Fruit fly (Drosophila melanogaster) whole organism, wandering third instar larva: ENCODE data around the gene CG12111.

Experiments used
- Abd-B ChIP-seq: fragments of >200 bp; optimal IDR thresholded peaks from 2 replicates; lab custom pipeline; 2017; ENCODE audit warnings: missing biosample characterization, missing genetic modification characterization
- CG32264 ChIP-seq: fragments of 200-800 bp; sonication (Bioruptor generic); optimal IDR thresholded peaks from 2 replicates; lab custom pipeline; 2016; ENCODE audit warnings: missing biosample characterization, missing genetic modification characterization
- CG9705 ChIP-seq: fragments of 200-800 bp; sonication (Bioruptor generic); optimal IDR thresholded peaks from 2 replicates; lab custom pipeline; 2018; ENCODE audit warnings: missing biosample characterization, mild to moderate bottlenecking, missing genetic modification characterization
- CrebA ChIP-seq: fragments of 200-800 bp; sonication (Bioruptor generic); optimal IDR thresholded peaks from 2 replicates; lab custom pipeline; 2016; ENCODE audit warnings: missing biosample characterization, mild to moderate bottlenecking, missing genetic modification characterization, borderline replicate concordance
- Dfd ChIP-seq: fragments of >200 bp; optimal IDR thresholded peaks from 2 replicates; lab custom pipeline; 2017; ENCODE audit warnings: missing biosample characterization, missing genetic modification characterization
- Dif ChIP-seq: fragments of 200-275, 200-300 bp; sonication (Bioruptor generic); optimal IDR thresholded peaks from 2 replicates; lab custom pipeline; 2018; ENCODE audit warnings: missing biosample characterization, missing genetic modification characterization; ENCODE audit not compliant: partially characterized antibody
- GATAd ChIP-seq: sonication (Bioruptor generic); optimal IDR thresholded peaks from 2 replicates; lab custom pipeline; 2016; ENCODE audit warnings: missing biosample characterization, missing genetic modification characterization
- HLH106 ChIP-seq: fragments of 200-800 bp; optimal IDR thresholded peaks from 3 replicates; lab custom pipeline; 2019; ENCODE audit warnings: missing biosample characterization, mild to moderate bottlenecking, missing genetic modification characterization, moderate library complexity
- Hnf4 ChIP-seq: fragments of 200-800 bp; sonication (Bioruptor generic); optimal IDR thresholded peaks from 2 replicates; lab custom pipeline; 2016; ENCODE audit warnings: missing biosample characterization, mild to moderate bottlenecking, missing genetic modification characterization
- Hr78 ChIP-seq: fragments of >200 bp; optimal IDR thresholded peaks from 2 replicates; lab custom pipeline; 2017; ENCODE audit warnings: missing biosample characterization, missing genetic modification characterization
- Hr83 ChIP-seq: fragments of 200-300 bp; sonication (Bioruptor generic); optimal IDR thresholded peaks from 2 replicates; lab custom pipeline; 2016; ENCODE audit warnings: missing biosample characterization, mild to moderate bottlenecking, missing genetic modification characterization, moderate library complexity; ENCODE audit not compliant: poor library complexity, severe bottlenecking
- Jra ChIP-seq: sonication (Bioruptor generic); optimal IDR thresholded peaks from 2 replicates; lab custom pipeline; 2016; ENCODE audit warnings: missing biosample characterization, missing genetic modification characterization
- Mio ChIP-seq: sonication (Bioruptor generic); optimal IDR thresholded peaks from 2 replicates; lab custom pipeline; 2016; ENCODE audit warnings: missing biosample characterization, missing genetic modification characterization
- Myc ChIP-seq: fragments of >200 bp; optimal IDR thresholded peaks from 2 replicates; lab custom pipeline; 2017
- N ChIP-seq: fragments of >200 bp; optimal IDR thresholded peaks from 2 replicates; lab custom pipeline; 2018; ENCODE audit warnings: missing biosample characterization, missing external identifiers, missing genetic modification characterization
- OdsH ChIP-seq: fragments of 200-800 bp; sonication (Bioruptor generic); optimal IDR thresholded peaks from 2 replicates; lab custom pipeline; 2016; ENCODE audit warnings: missing biosample characterization, mild to moderate bottlenecking, missing genetic modification characterization
- Rel ChIP-seq, 2 experiments: fragments of 200-800 bp; sonication (Bioruptor generic) in 1 of 2; optimal IDR thresholded peaks; 2 replicates in 1 of 2; 3 replicates in 1 of 2; lab custom pipeline; 2016 to 2019; ENCODE audit warnings: mild to moderate bottlenecking in 2 of 2, missing biosample characterization in 2 of 2, missing genetic modification characterization in 2 of 2, moderate library complexity in 1 of 2
- Sp1 ChIP-seq: fragments of 200-800 bp; sonication (Bioruptor generic); optimal IDR thresholded peaks from 3 replicates; lab custom pipeline; 2019; ENCODE audit warnings: missing biosample characterization, mild to moderate bottlenecking, missing genetic modification characterization, moderate library complexity
- Vsx2 ChIP-seq: fragments of 200-300, 225-300 bp; sonication (Bioruptor generic); optimal IDR thresholded peaks from 2 replicates; lab custom pipeline; 2018; ENCODE audit warnings: missing biosample characterization, missing genetic modification characterization; ENCODE audit not compliant: partially characterized antibody
- br ChIP-seq: fragments of 200-800 bp; sonication (Bioruptor generic); optimal IDR thresholded peaks from 2 replicates; lab custom pipeline; 2016; ENCODE audit warnings: missing biosample characterization, missing genetic modification characterization
- brk ChIP-seq: fragments of 200-800 bp; sonication (Bioruptor generic); optimal IDR thresholded peaks from 2 replicates; lab custom pipeline; 2016; ENCODE audit warnings: missing biosample characterization, mild to moderate bottlenecking, missing genetic modification characterization
- dl ChIP-seq, 2 experiments: fragments of 175-275, 200-275 bp in 1 of 2; fragments of 200-275 bp in 1 of 2; sonication (Bioruptor generic); optimal IDR thresholded peaks; lab custom pipeline; 2018; ENCODE audit warnings: mild to moderate bottlenecking in 2 of 2, missing biosample characterization in 2 of 2, missing genetic modification characterization in 2 of 2, moderate library complexity in 2 of 2; ENCODE audit not compliant: partially characterized antibody in 2 of 2, insufficient read depth in 1 of 2
- dmrt93B ChIP-seq: fragments of 200-800 bp; sonication (Bioruptor generic); optimal IDR thresholded peaks from 2 replicates; lab custom pipeline; 2018; ENCODE audit warnings: missing biosample characterization, mild to moderate bottlenecking, missing genetic modification characterization
- dsf ChIP-seq: sonication (Bioruptor generic); optimal IDR thresholded peaks from 2 replicates; lab custom pipeline; 2016; ENCODE audit warnings: missing biosample characterization, missing genetic modification characterization, borderline replicate concordance
- ey ChIP-seq: fragments of 200-800 bp; sonication (Bioruptor generic); optimal IDR thresholded peaks from 2 replicates; lab custom pipeline; 2016; ENCODE audit warnings: missing biosample characterization, missing genetic modification characterization
- foxo ChIP-seq, 2 experiments: fragments of 200-800 bp; sonication (Bioruptor generic); optimal IDR thresholded peaks; 2 replicates in 1 of 2; 3 replicates in 1 of 2; lab custom pipeline; 2016 to 2017; ENCODE audit warnings: missing biosample characterization in 2 of 2, missing genetic modification characterization in 2 of 2
- fru ChIP-seq: fragments of 200-800 bp; sonication (Bioruptor generic); optimal IDR thresholded peaks from 3 replicates; lab custom pipeline; 2016; ENCODE audit warnings: missing biosample characterization, mild to moderate bottlenecking, missing genetic modification characterization
- h ChIP-seq: fragments of 200-800 bp; sonication (Bioruptor generic); optimal IDR thresholded peaks from 3 replicates; lab custom pipeline; 2016; ENCODE audit warnings: missing biosample characterization, mild to moderate bottlenecking, missing genetic modification characterization
- jim ChIP-seq: fragments of 175-275, 200-325 bp; sonication (Bioruptor generic); optimal IDR thresholded peaks from 2 replicates; lab custom pipeline; 2016; ENCODE audit warnings: missing biosample characterization, mild to moderate bottlenecking, missing genetic modification characterization
- lola ChIP-seq: fragments of >200 bp; optimal IDR thresholded peaks from 2 replicates; lab custom pipeline; 2017; ENCODE audit warnings: missing biosample characterization, missing genetic modification characterization
- pan ChIP-seq: fragments of >200 bp; optimal IDR thresholded peaks from 2 replicates; lab custom pipeline; 2017
- psq ChIP-seq: fragments of 200-800 bp; sonication (Bioruptor generic); optimal IDR thresholded peaks from 3 replicates; lab custom pipeline; 2017; ENCODE audit warnings: missing biosample characterization, mild to moderate bottlenecking, missing genetic modification characterization, moderate library complexity
- rgr ChIP-seq: fragments of 200-800 bp; sonication (Bioruptor generic); optimal IDR thresholded peaks from 3 replicates; lab custom pipeline; 2016; ENCODE audit warnings: missing biosample characterization, mild to moderate bottlenecking, missing genetic modification characterization
- sage ChIP-seq: fragments of 200-800 bp; sonication (Bioruptor generic); optimal IDR thresholded peaks from 2 replicates; lab custom pipeline; 2016; ENCODE audit warnings: missing biosample characterization, mild to moderate bottlenecking, missing genetic modification characterization
- sv ChIP-seq: fragments of 200-800 bp; sonication (Bioruptor generic); optimal IDR thresholded peaks from 3 replicates; lab custom pipeline; 2016; ENCODE audit warnings: missing biosample characterization, missing genetic modification characterization
- tai ChIP-seq: sonication (Bioruptor generic); optimal IDR thresholded peaks from 2 replicates; lab custom pipeline; 2016; ENCODE audit warnings: missing biosample characterization, missing genetic modification characterization
- usp ChIP-seq: fragments of >200 bp; optimal IDR thresholded peaks from 2 replicates; lab custom pipeline; 2017; ENCODE audit warnings: missing biosample characterization, missing genetic modification characterization
- woc ChIP-seq: sonication (Bioruptor generic); optimal IDR thresholded peaks from 2 replicates; lab custom pipeline; 2016; ENCODE audit warnings: missing biosample characterization, mild to moderate bottlenecking, missing genetic modification characterization

Gene CG12111

dm6 chrX:8560087-8560999 is 10.4 kb downstream of the CG12111 start, which contains the start of the genes CG12112 and Trf4-1:
CG12112 (minus strand) TSS chrX:8560192.
Trf4-1 (plus strand) TSS chrX:8560322.
- TF ChIP-seq Sp1 (GFP tag; lab: Kevin White, UChicago) (no peak), GATAd (GFP tag; lab: Kevin White, UChicago) (no peak), Hnf4 (peak; percentile 71), Jra (GFP tag; lab: Kevin White, UChicago) (peak; percentile 66), rgr (GFP tag; lab: Kevin White, UChicago) (peak; percentile 26), dl (GFP tag; optimal IDR thresholded peaks at IDR 0.05; lab: Kevin White, UChicago; ENCODE audit: insufficient read depth in 1 of 2, partially characterized antibody in 2 of 2) (peak in 1 of 2 experiments; percentile 15), psq (GFP tag; lab: Kevin White, UChicago) (peak; percentile 37), br (peak; percentile 35), Rel (GFP tag; optimal IDR thresholded peaks at IDR 0.05; lab: Kevin White, UChicago) (no peak), Rel (tag; optimal IDR thresholded peaks at IDR 0.05; lab: Kevin White, UChicago) (peak; percentile 59), fru (GFP tag; lab: Kevin White, UChicago) (peak; percentile 35), Hr83 (GFP tag; lab: Kevin White, UChicago) (peak; percentile 32), sv (GFP tag; lab: Kevin White, UChicago) (no peak), woc (GFP tag; lab: Kevin White, UChicago) (peak; percentile 75), usp (GFP tag; lab: Kevin White, UChicago) (no peak), dsf (no peak), Myc (lab: Kevin White, UChicago) (peak; percentile 49), HLH106 (peak; percentile 40), foxo (GFP tag; optimal IDR thresholded peaks at IDR 0.05; lab: Kevin White, UChicago) (peak in 1 of 2 experiments; percentile 58), OdsH (peak; percentile 2), Abd-B (no peak), ey (peak; percentile 24), N (GFP tag; lab: Kevin White, UChicago) (no peak), Dif (GFP tag; lab: Kevin White, UChicago) (peak; percentile 27), h (GFP tag; lab: Kevin White, UChicago) (peak; percentile 31), brk (GFP tag; lab: Kevin White, UChicago) (peak; percentile 35), jim (GFP tag; lab: Kevin White, UChicago) (no peak)

- TF ChIP-seq CG9705 (GFP tag; lab: Kevin White, UChicago) (peak; percentile 58), sv (GFP tag; lab: Kevin White, UChicago) (peak; percentile 66), CG32264 (GFP tag; lab: Kevin White, UChicago) (no peak), usp (GFP tag; lab: Kevin White, UChicago) (no peak), Mio (GFP tag; lab: Kevin White, UChicago) (no peak), lola (GFP tag; lab: Kevin White, UChicago) (no peak), fru (GFP tag; lab: Kevin White, UChicago) (peak; percentile 57), rgr (GFP tag; lab: Kevin White, UChicago) (no peak), tai (no peak), Rel (GFP tag; optimal IDR thresholded peaks at IDR 0.05; lab: Kevin White, UChicago) (peak; percentile 14), Rel (tag; optimal IDR thresholded peaks at IDR 0.05; lab: Kevin White, UChicago) (no peak), Myc (lab: Kevin White, UChicago) (no peak), ey (peak; percentile 51), dmrt93B (GFP tag; lab: Kevin White, UChicago) (no peak), Dfd (GFP tag; lab: Kevin White, UChicago) (no peak), dsf (peak; percentile 56), psq (GFP tag; lab: Kevin White, UChicago) (peak; percentile 99), Sp1 (GFP tag; lab: Kevin White, UChicago) (peak; percentile 70), jim (GFP tag; lab: Kevin White, UChicago) (peak; percentile 13), Dif (GFP tag; lab: Kevin White, UChicago) (no peak), pan (lab: Kevin White, UChicago) (no peak), Hr83 (GFP tag; lab: Kevin White, UChicago) (peak; percentile 75), N (GFP tag; lab: Kevin White, UChicago) (no peak), foxo (GFP tag; optimal IDR thresholded peaks at IDR 0.05; lab: Kevin White, UChicago) (peak in 1 of 2 experiments; percentile 82), Hnf4 (peak; percentile 81), OdsH (peak; percentile 57), sage (GFP tag; lab: Kevin White, UChicago) (peak; percentile 46), CrebA (GFP tag; lab: Kevin White, UChicago) (no peak), Abd-B (no peak), GATAd (GFP tag; lab: Kevin White, UChicago) (no peak), Jra (GFP tag; lab: Kevin White, UChicago) (peak; percentile 60), brk (GFP tag; lab: Kevin White, UChicago) (peak; percentile 83), Hr78 (GFP tag; lab: Kevin White, UChicago) (no peak), br (peak; percentile 46), Vsx2 (GFP tag; lab: Kevin White, UChicago) (no peak), HLH106 (peak; percentile 78), woc (GFP tag; lab: Kevin White, UChicago) (peak; percentile 72), dl (GFP tag; optimal IDR thresholded peaks at IDR 0.05; lab: Kevin White, UChicago; ENCODE audit: insufficient read depth in 1 of 2, partially characterized antibody in 2 of 2) (no peak), h (GFP tag; lab: Kevin White, UChicago) (peak; percentile 80)
Observed at dm6 chrX:8558762-8559172, 12.0 kb downstream of the CG12111 start, which contains the start of gene IntS4. IntS4 (minus strand) TSS chrX:8558781.
